Worm (Caenorhabditis elegans) whole organism, late embryonic: ENCODE data around the gene clec-167.

Experiments
- K09A11.1 ChIP-seq: sonication (generic microtip); optimal IDR thresholded peaks from 2 replicates; lab custom pipeline; 2017; ENCODE audit warnings: antibody characterized with exemption, mild to moderate bottlenecking, missing genetic modification characterization, missing compliant biosample characterization; ENCODE audit not compliant: insufficient read depth
- elt-2 ChIP-seq: sonication (generic microtip); optimal IDR thresholded peaks from 2 replicates; lab custom pipeline; 2016; ENCODE audit warnings: missing genetic modification reagents, missing genetic modification characterization, missing compliant biosample characterization
- ets-4 ChIP-seq: sonication (generic microtip); optimal IDR thresholded peaks from 2 replicates; lab custom pipeline; 2016; ENCODE audit warnings: missing genetic modification characterization, missing compliant biosample characterization
- eyg-1 ChIP-seq: sonication (generic microtip); optimal IDR thresholded peaks from 2 replicates; lab custom pipeline; 2016; ENCODE audit warnings: missing genotype, missing genetic modification characterization, missing compliant biosample characterization
- fkh-10 ChIP-seq: fragments of 150-350 bp; optimal IDR thresholded peaks from 2 replicates; lab custom pipeline; 2014; ENCODE audit warnings: missing biosample characterization, missing genetic modification reagents, missing genetic modification characterization
- gmeb-2 ChIP-seq: sonication (generic microtip); optimal IDR thresholded peaks from 2 replicates; lab custom pipeline; 2016; ENCODE audit warnings: missing genetic modification characterization, inconsistent platforms, missing compliant biosample characterization
- nfya-1 ChIP-seq: sonication (generic microtip); optimal IDR thresholded peaks from 2 replicates; lab custom pipeline; 2017; ENCODE audit warnings: missing genetic modification characterization, mild to moderate bottlenecking, missing compliant biosample characterization, antibody characterized with exemption, moderate library complexity
- nhr-11 ChIP-seq: fragments of 150-350 bp; optimal IDR thresholded peaks from 2 replicates; lab custom pipeline; 2014; ENCODE audit warnings: missing biosample characterization, missing genetic modification characterization
- odd-2 ChIP-seq: sonication (generic microtip); optimal IDR thresholded peaks from 2 replicates; lab custom pipeline; 2017; ENCODE audit warnings: antibody characterized with exemption, mild to moderate bottlenecking, missing genetic modification characterization, missing compliant biosample characterization
- pha-4 ChIP-seq: fragments of 150-350 bp; optimal IDR thresholded peaks from 2 replicates; lab custom pipeline; 2018; ENCODE audit warnings: missing biosample characterization, missing genetic modification reagents, missing genetic modification characterization
- pqm-1 ChIP-seq: sonication (generic microtip); optimal IDR thresholded peaks from 2 replicates; lab custom pipeline; 2016; ENCODE audit warnings: missing genetic modification characterization, missing compliant biosample characterization
- rnt-1 ChIP-seq: sonication (generic microtip); optimal IDR thresholded peaks from 2 replicates; lab custom pipeline; 2016; ENCODE audit warnings: missing genetic modification characterization, missing compliant biosample characterization
- sdc-2 ChIP-seq: sonication (generic microtip); optimal IDR thresholded peaks from 2 replicates; lab custom pipeline; 2016; ENCODE audit warnings: missing genotype, missing genetic modification characterization, missing compliant biosample characterization
- zip-5 ChIP-seq: sonication (generic microtip); optimal IDR thresholded peaks from 2 replicates; lab custom pipeline; 2016; ENCODE audit warnings: missing genetic modification characterization, missing compliant biosample characterization

DNA sequence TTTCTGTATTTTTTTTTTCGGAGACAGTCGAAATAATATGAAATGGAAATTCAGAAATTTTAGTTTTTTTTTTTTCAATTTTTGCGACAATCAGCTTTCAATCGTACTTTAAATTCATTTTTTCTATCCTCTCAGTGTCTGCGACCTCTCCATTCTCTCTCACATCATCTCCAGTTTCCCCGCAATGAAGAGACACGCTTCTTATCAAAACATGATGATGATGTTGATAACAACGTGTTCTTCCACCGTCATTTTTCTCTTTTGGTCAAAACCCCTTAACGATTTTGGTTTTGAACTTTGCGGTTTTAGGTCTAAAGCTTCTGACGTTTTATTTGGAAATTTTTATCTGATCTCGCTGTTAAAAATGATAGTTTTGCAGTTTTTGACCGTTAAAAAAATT, 46.2 kb downstream of the clec-167 start:
- TF ChIP-seq K09A11.1 (no peak), elt-2 (tag; lab: Kevin White, UChicago) (no peak), fkh-10 (GFP tag; lab: Kevin White, UChicago) (no peak), pqm-1 (no peak), rnt-1 (tag; lab: Kevin White, UChicago) (no peak), pha-4 (no peak), zip-5 (tag; lab: Kevin White, UChicago) (no peak), ets-4 (tag; lab: Kevin White, UChicago) (no peak), nhr-11 (tag; lab: Kevin White, UChicago) (no peak), odd-2 (tag; lab: Kevin White, UChicago) (no peak), nfya-1 (tag; lab: Kevin White, UChicago) (no peak), gmeb-2 (tag; lab: Kevin White, UChicago) (no peak), sdc-2 (tag; lab: Kevin White, UChicago) (no peak), eyg-1 (tag; lab: Kevin White, UChicago) (no peak)
